Fruit fly (Drosophila melanogaster) whole organism, embryonic: Measurements from ENCODE around the gene Mco1.

Experiments
- Bgb ChIP-seq: fragments of 200-800 bp; sonication (Bioruptor generic); IDR thresholded peaks from 2 replicates; pipeline ENCODE4 v1.3.6; 2022; ENCODE audit warnings: missing biosample characterization, missing genetic modification characterization; ENCODE audit not compliant: partially characterized antibody
- CG10654 ChIP-seq: fragments of 200-800 bp; sonication (Bioruptor generic); optimal IDR thresholded peaks from 2 replicates; lab custom pipeline; 2016; ENCODE audit warnings: missing biosample characterization, missing genetic modification characterization
- CG10979 ChIP-seq: fragments of 200-800 bp; sonication (Bioruptor generic); optimal IDR thresholded peaks from 2 replicates; lab custom pipeline; 2018; ENCODE audit warnings: missing biosample characterization, mild to moderate bottlenecking, missing genetic modification characterization, moderate library complexity
- CG11504 ChIP-seq: fragments of 200-800 bp; sonication (Bioruptor generic); optimal IDR thresholded peaks from 3 replicates; lab custom pipeline; 2019; ENCODE audit warnings: missing biosample characterization, mild to moderate bottlenecking, missing genetic modification characterization, moderate library complexity
- CG12236 ChIP-seq: fragments of 200-800 bp; sonication (Bioruptor generic); optimal IDR thresholded peaks from 2 replicates; lab custom pipeline; 2016; ENCODE audit warnings: missing biosample characterization, missing genetic modification characterization
- CG12299 ChIP-seq: fragments of 200-800 bp; sonication (Bioruptor generic); optimal IDR thresholded peaks from 2 replicates; lab custom pipeline; 2018; ENCODE audit warnings: missing biosample characterization, mild to moderate bottlenecking, missing genetic modification characterization
- CG12659 ChIP-seq: fragments of 200-800 bp; sonication (Bioruptor generic); optimal IDR thresholded peaks from 3 replicates; lab custom pipeline; 2017; ENCODE audit warnings: mild to moderate bottlenecking, missing biosample characterization, missing genetic modification reagents, missing genetic modification characterization
- CG12942 ChIP-seq: fragments of 200-800 bp; sonication (Bioruptor generic); optimal IDR thresholded peaks from 3 replicates; lab custom pipeline; 2016; ENCODE audit warnings: missing biosample characterization, missing genetic modification characterization
- CG13287 ChIP-seq: fragments of 200-800 bp; sonication (Bioruptor generic); IDR thresholded peaks from 2 replicates; pipeline ENCODE4 v1.3.6; 2022; ENCODE audit warnings: missing biosample characterization, missing genetic modification characterization; ENCODE audit not compliant: partially characterized antibody
- CG13296 ChIP-seq: fragments of 200-800 bp; sonication (Bioruptor generic); optimal IDR thresholded peaks from 3 replicates; lab custom pipeline; 2018; ENCODE audit warnings: missing biosample characterization, mild to moderate bottlenecking, missing genetic modification characterization
- CG14860 ChIP-seq: fragments of 200-800 bp; sonication (Bioruptor generic); IDR thresholded peaks from 3 replicates; pipeline ENCODE4 v1.3.6; 2022; ENCODE audit warnings: missing biosample characterization, missing genetic modification characterization; ENCODE audit not compliant: partially characterized antibody
- CG15696 ChIP-seq: fragments of 200-800 bp; sonication (Bioruptor generic); optimal IDR thresholded peaks from 2 replicates; lab custom pipeline; 2019; ENCODE audit warnings: missing biosample characterization, mild to moderate bottlenecking, missing genetic modification characterization, moderate library complexity
- CG16813 ChIP-seq: fragments of 200-800 bp; sonication (Bioruptor generic); IDR thresholded peaks from 3 replicates; pipeline ENCODE4 v1.3.6; 2022; ENCODE audit warnings: missing biosample characterization, missing genetic modification characterization; ENCODE audit not compliant: partially characterized antibody
- CG18476 ChIP-seq: fragments of 200-800 bp; sonication (Bioruptor generic); optimal IDR thresholded peaks from 2 replicates; lab custom pipeline; 2016; ENCODE audit warnings: missing biosample characterization, mild to moderate bottlenecking, missing genetic modification characterization
- CG2889 ChIP-seq: fragments of 200-800 bp; sonication (Bioruptor generic); IDR thresholded peaks from 3 replicates; pipeline ENCODE4 v1.3.6; 2022; ENCODE audit warnings: missing biosample characterization, missing genetic modification characterization
- CG31388 ChIP-seq: fragments of 200-800 bp; sonication (Bioruptor generic); optimal IDR thresholded peaks from 2 replicates; lab custom pipeline; 2016; ENCODE audit warnings: missing biosample characterization, missing genetic modification characterization
- CG31441 ChIP-seq: fragments of 200-800 bp; sonication (Bioruptor generic); IDR thresholded peaks from 2 replicates; pipeline ENCODE4 v1.3.6; 2022; ENCODE audit warnings: missing biosample characterization, missing genetic modification characterization
- CG6654 ChIP-seq: fragments of 200-800 bp; sonication (Bioruptor generic); optimal IDR thresholded peaks from 2 replicates; lab custom pipeline; 2017; ENCODE audit warnings: missing biosample characterization, mild to moderate bottlenecking, missing genetic modification characterization
- CG7372 ChIP-seq: fragments of 200-800 bp; sonication (Bioruptor generic); IDR thresholded peaks from 2 replicates; pipeline ENCODE4 v1.3.6; 2022; ENCODE audit warnings: missing biosample characterization, missing genetic modification characterization
- CG9437 ChIP-seq: fragments of 200-800 bp; sonication (Bioruptor generic); optimal IDR thresholded peaks from 2 replicates; lab custom pipeline; 2018; ENCODE audit warnings: missing biosample characterization, mild to moderate bottlenecking, missing genetic modification characterization
- CG9727 ChIP-seq: fragments of 200-800 bp; sonication (Bioruptor generic); optimal IDR thresholded peaks from 3 replicates; lab custom pipeline; 2017; ENCODE audit warnings: missing biosample characterization, mild to moderate bottlenecking, missing genetic modification characterization
- D19B ChIP-seq: fragments of 200-800 bp; sonication (Bioruptor generic); optimal IDR thresholded peaks from 2 replicates; lab custom pipeline; 2017; ENCODE audit warnings: missing biosample characterization, mild to moderate bottlenecking, missing genetic modification characterization
- HLH3B ChIP-seq: fragments of 200-800 bp; sonication (Bioruptor generic); IDR thresholded peaks from 2 replicates; pipeline ENCODE4 v1.3.6; 2022; ENCODE audit warnings: missing biosample characterization, missing genetic modification characterization
- Hand ChIP-seq: fragments of 200-800 bp; sonication (Bioruptor generic); optimal IDR thresholded peaks from 2 replicates; lab custom pipeline; 2017; ENCODE audit warnings: mild to moderate bottlenecking, missing biosample characterization, missing genetic modification reagents, missing genetic modification characterization
- Hmr ChIP-seq: fragments of 200-800 bp; sonication (Bioruptor generic); optimal IDR thresholded peaks from 3 replicates; lab custom pipeline; 2017; ENCODE audit warnings: mild to moderate bottlenecking, missing biosample characterization, missing genetic modification reagents, missing genetic modification characterization
- Neu2 ChIP-seq: fragments of 200-800 bp; sonication (Bioruptor generic); optimal IDR thresholded peaks from 3 replicates; lab custom pipeline; 2016; ENCODE audit warnings: missing biosample characterization, missing genetic modification characterization, borderline replicate concordance
- Rfx ChIP-seq: fragments of 200-800 bp; sonication (Bioruptor generic); IDR thresholded peaks from 2 replicates; pipeline ENCODE4 v1.3.6; 2022; ENCODE audit warnings: missing biosample characterization, missing genetic modification characterization
- Side ChIP-seq: fragments of 200-800 bp; sonication (Bioruptor generic); optimal IDR thresholded peaks from 2 replicates; lab custom pipeline; 2016; ENCODE audit warnings: missing biosample characterization, missing genetic modification characterization
- Sox100B ChIP-seq: fragments of 200-800 bp; sonication (Bioruptor generic); optimal IDR thresholded peaks from 3 replicates; lab custom pipeline; 2018; ENCODE audit warnings: missing biosample characterization, mild to moderate bottlenecking, missing genetic modification characterization
- Sox102F ChIP-seq: fragments of 200-800 bp; sonication (Bioruptor generic); optimal IDR thresholded peaks from 2 replicates; lab custom pipeline; 2018; ENCODE audit warnings: missing biosample characterization, mild to moderate bottlenecking, missing genetic modification characterization, moderate library complexity
- Vsx1 ChIP-seq: fragments of 200-800 bp; sonication (Bioruptor generic); optimal IDR thresholded peaks from 2 replicates; lab custom pipeline; 2017; ENCODE audit warnings: missing biosample characterization, mild to moderate bottlenecking, missing genetic modification characterization, missing genetic modification reagents
- Xbp1 ChIP-seq: fragments of 200-800 bp; sonication (Bioruptor generic); optimal IDR thresholded peaks from 3 replicates; lab custom pipeline; 2016; ENCODE audit warnings: missing biosample characterization, mild to moderate bottlenecking, missing genetic modification characterization
- YL-1 ChIP-seq: fragments of 200-800 bp; sonication (Bioruptor generic); optimal IDR thresholded peaks from 3 replicates; lab custom pipeline; 2017; ENCODE audit warnings: missing biosample characterization, mild to moderate bottlenecking, missing genetic modification characterization
- aop ChIP-seq: fragments of 200-800 bp; sonication (Bioruptor generic); IDR thresholded peaks from 2 replicates; pipeline ENCODE4 v1.3.6; 2022; ENCODE audit warnings: missing biosample characterization, missing genetic modification characterization
- cad ChIP-seq: fragments of >200 bp; optimal IDR thresholded peaks from 2 replicates; lab custom pipeline; 2017; ENCODE audit warnings: missing biosample characterization, missing genetic modification characterization
- chif ChIP-seq, 2 experiments: fragments of 200-800 bp; sonication (Bioruptor generic); optimal IDR thresholded peaks; 3 replicates each; lab custom pipeline; 2016; ENCODE audit warnings: missing biosample characterization in 2 of 2, missing genetic modification characterization in 2 of 2
- dmrt99B ChIP-seq: fragments of 200-800 bp; sonication (Bioruptor generic); optimal IDR thresholded peaks from 2 replicates; lab custom pipeline; 2018; ENCODE audit warnings: missing biosample characterization, mild to moderate bottlenecking, missing genetic modification characterization, moderate library complexity
- fu2 ChIP-seq: fragments of 200-800 bp; sonication (Bioruptor generic); optimal IDR thresholded peaks from 2 replicates; lab custom pipeline; 2016; ENCODE audit warnings: missing biosample characterization, missing genetic modification characterization
- gem ChIP-seq: fragments of 200-800 bp; sonication (Bioruptor generic); optimal IDR thresholded peaks from 2 replicates; lab custom pipeline; 2019; ENCODE audit warnings: missing biosample characterization, mild to moderate bottlenecking, missing genetic modification characterization, moderate library complexity
- gro ChIP-seq: fragments of 200-800 bp; sonication (Bioruptor generic); optimal IDR thresholded peaks from 2 replicates; lab custom pipeline; 2016; ENCODE audit warnings: missing biosample characterization, missing genetic modification characterization
- insv ChIP-seq, 2 experiments: fragments of 200-800 bp; sonication (Bioruptor generic); optimal IDR thresholded peaks; 3 replicates each; lab custom pipeline; 2016 to 2018; ENCODE audit warnings: missing biosample characterization in 2 of 2, missing genetic modification characterization in 2 of 2
- mirr ChIP-seq: fragments of 200-800 bp; sonication (Bioruptor generic); optimal IDR thresholded peaks from 3 replicates; lab custom pipeline; 2018; ENCODE audit warnings: missing biosample characterization, mild to moderate bottlenecking, missing genetic modification characterization
- odd ChIP-seq: fragments of 200-800 bp; sonication (Bioruptor generic); optimal IDR thresholded peaks from 2 replicates; lab custom pipeline; 2017; ENCODE audit warnings: missing biosample characterization, mild to moderate bottlenecking, missing genetic modification characterization
- otp ChIP-seq: fragments of 200-800 bp; sonication (Bioruptor generic); IDR thresholded peaks from 3 replicates; pipeline ENCODE4, ENCODE4 v1.3.6; 2022; ENCODE audit warnings: missing biosample characterization, missing genetic modification characterization
- pnt ChIP-seq: fragments of 200-800 bp; sonication (Bioruptor generic); optimal IDR thresholded peaks from 3 replicates; lab custom pipeline; 2016; ENCODE audit warnings: missing biosample characterization, missing genetic modification characterization
- repo ChIP-seq: fragments of 200-800 bp; sonication (Bioruptor generic); optimal IDR thresholded peaks from 2 replicates; lab custom pipeline; 2016; ENCODE audit warnings: missing biosample characterization, missing genetic modification characterization
- rib ChIP-seq: fragments of 200-800 bp; sonication (Bioruptor generic); IDR thresholded peaks from 2 replicates; pipeline ENCODE4 v1.3.6; 2022; ENCODE audit warnings: missing biosample characterization, missing genetic modification characterization
- salm ChIP-seq: fragments of 200-800 bp; sonication (Bioruptor generic); optimal IDR thresholded peaks from 2 replicates; lab custom pipeline; 2018; ENCODE audit warnings: missing biosample characterization, mild to moderate bottlenecking, missing genetic modification characterization
- ssp ChIP-seq: fragments of 200-800 bp; sonication (Bioruptor generic); IDR thresholded peaks from 2 replicates; pipeline ENCODE4 v1.3.6; 2022; ENCODE audit warnings: missing biosample characterization, missing genetic modification characterization
- tgo ChIP-seq: fragments of 200-800 bp; sonication (Bioruptor generic); IDR thresholded peaks from 3 replicates; pipeline ENCODE4 v1.3.6; 2022; ENCODE audit warnings: missing biosample characterization, missing genetic modification characterization
- z ChIP-seq: fragments of 200-800 bp; sonication (Bioruptor generic); IDR thresholded peaks from 3 replicates; pipeline ENCODE4 v1.3.6; 2022; ENCODE audit warnings: missing biosample characterization, missing genetic modification characterization

The Mco1 gene

DNA sequence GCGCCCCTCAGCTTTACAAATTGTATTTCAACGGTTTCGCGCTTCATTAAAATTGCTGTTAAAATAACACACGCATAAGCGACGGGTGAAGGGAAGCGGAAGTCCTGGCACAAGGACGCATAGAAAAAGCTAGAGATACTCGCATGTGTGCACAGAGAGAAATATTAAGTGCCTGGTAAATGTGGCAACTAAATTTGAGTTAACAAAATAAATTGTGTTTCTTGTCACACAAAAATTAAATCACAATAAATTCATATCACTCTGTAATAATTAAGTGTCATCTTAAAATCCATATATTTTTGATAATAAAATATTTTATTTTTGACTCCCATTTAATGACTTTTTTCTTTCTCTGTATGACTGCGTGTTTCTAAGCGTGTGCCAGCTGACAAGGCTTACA is 16.2 kb upstream of the Mco1 start (continued):
- TF ChIP-seq gro (GFP tag; lab: Kevin White, UChicago) (no peak), CG2889 (GFP tag; lab: Robert Waterston, UW) (no peak), CG18476 (GFP tag; lab: Kevin White, UChicago) (no peak), salm (tag; lab: Kevin White, UChicago) (no peak), ssp (no peak), pnt (no peak), repo (GFP tag; lab: Kevin White, UChicago) (no peak), CG14860 (GFP tag; lab: Robert Waterston, UW) (no peak), Bgb (no peak), fu2 (GFP tag; lab: Kevin White, UChicago) (no peak), gem (tag; lab: Kevin White, UChicago) (peak; percentile 53), mirr (GFP tag; lab: Kevin White, UChicago) (no peak), dmrt99B (tag; lab: Kevin White, UChicago) (peak; percentile 36), CG11504 (tag; lab: Kevin White, UChicago) (peak; percentile 45), rib (GFP tag; lab: Robert Waterston, UW) (no peak), CG13287 (no peak), CG12299 (tag; lab: Kevin White, UChicago) (no peak), CG6654 (GFP tag; lab: Kevin White, UChicago) (no peak), CG9437 (no peak), chif (GFP tag; optimal IDR thresholded peaks at IDR 0.05; lab: Kevin White, UChicago) (no peak), YL-1 (GFP tag; lab: Kevin White, UChicago) (no peak), z (GFP tag; lab: Robert Waterston, UW) (no peak), aop (no peak), Xbp1 (GFP tag; lab: Kevin White, UChicago) (peak; percentile 7), Hmr (peak; percentile 44), CG15696 (tag; lab: Kevin White, UChicago) (no peak), CG31441 (GFP tag; lab: Robert Waterston, UW) (0 out of 2 replicates have a peak, but pooled peaks have one; percentile 29), CG13296 (GFP tag; lab: Kevin White, UChicago) (peak; percentile 3), CG7372 (GFP tag; lab: Robert Waterston, UW) (no peak), HLH3B (GFP tag; lab: Robert Waterston, UW) (no peak), Sox102F (GFP tag; lab: Kevin White, UChicago) (peak; percentile 22), Neu2 (GFP tag; lab: Kevin White, UChicago) (no peak), CG31388 (no peak), Hand (GFP tag; lab: Kevin White, UChicago) (peak; percentile 41), CG9727 (GFP tag; lab: Kevin White, UChicago) (peak; percentile 19), CG10654 (GFP tag; lab: Kevin White, UChicago) (no peak), tgo (GFP tag; lab: Robert Waterston, UW) (0 out of 3 replicates have a peak, but pooled peaks have one; percentile 19), CG12942 (GFP tag; lab: Kevin White, UChicago) (no peak), otp (GFP tag; lab: Robert Waterston, UW) (no peak), CG16813 (GFP tag; lab: Robert Waterston, UW) (no peak), Vsx1 (GFP tag; lab: Kevin White, UChicago) (no peak), CG10979 (tag; lab: Kevin White, UChicago) (no peak), D19B (GFP tag; lab: Kevin White, UChicago) (no peak), cad (GFP tag; lab: Kevin White, UChicago) (no peak), CG12659 (GFP tag; lab: Kevin White, UChicago) (peak; percentile 15), CG12236 (no peak), Rfx (GFP tag; lab: Robert Waterston, UW) (peak; percentile 12; the same call in 1 of the 2 replicates), insv (GFP tag; optimal IDR thresholded peaks at IDR 0.05; lab: Kevin White, UChicago) (no peak), Side (GFP tag; lab: Kevin White, UChicago) (no peak), Sox100B (GFP tag; lab: Kevin White, UChicago) (peak; percentile 15), odd (GFP tag; lab: Kevin White, UChicago) (no peak)
